Worm (Caenorhabditis elegans): Measurements from ENCODE around the gene slc-17.7.

The slc-17.7 gene

ce11 chrV:9218214-9218613 lies 48.1 kb downstream of the slc-17.7 start:
- TF ChIP-seq klf-2 (GFP tag; conservative IDR thresholded peaks at IDR 0.05) (no peak), flt-1 (GFP tag; IDR thresholded peaks at IDR 0.05) (no peak), cog-1 (tag; optimal IDR thresholded peaks at IDR 0.05) (no peak), ztf-23 (GFP tag; IDR thresholded peaks at IDR 0.05) (no peak), T22C8.4 (GFP tag; IDR thresholded peaks at IDR 0.05) (no peak), tab-1 (GFP tag; IDR thresholded peaks at IDR 0.05) (no peak), ztf-29 (GFP tag; IDR thresholded peaks at IDR 0.05) (no peak), med-1 (GFP tag; optimal IDR thresholded peaks at IDR 0.05; ENCODE audit: insufficient read depth) (no peak), ref-1 (GFP tag; conservative IDR thresholded peaks at IDR 0.05) (no peak)

DNA sequence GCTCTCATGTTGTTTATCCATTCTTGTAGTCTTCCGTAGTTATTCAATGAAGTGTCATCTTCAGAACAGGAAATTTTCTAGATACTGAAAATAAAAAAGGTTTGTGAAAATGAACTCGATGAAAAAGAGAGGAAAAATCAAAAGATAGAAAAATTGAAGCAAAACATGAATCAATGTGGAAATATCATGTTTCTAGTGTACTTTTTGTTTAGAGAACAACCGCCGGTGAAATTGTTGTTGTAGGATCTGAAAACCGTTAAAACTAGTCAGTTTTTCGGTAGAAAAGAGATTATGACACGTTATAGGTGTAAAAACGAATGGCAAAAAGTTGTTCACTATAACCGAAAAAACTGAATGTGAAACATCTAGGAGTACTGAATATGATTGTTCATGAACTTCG lies 49.1 kb downstream of the slc-17.7 start, which contains the start of gene pacs-1:
TSS of gene pacs-1 (minus strand) at position 101 of the 400 bp plus-strand sequence.
- TF ChIP-seq tab-1 (GFP tag; IDR thresholded peaks at IDR 0.05) (no peak), ztf-23 (GFP tag; IDR thresholded peaks at IDR 0.05) (no peak), cog-1 (tag; optimal IDR thresholded peaks at IDR 0.05) (no peak), ztf-29 (GFP tag; IDR thresholded peaks at IDR 0.05) (no peak), ref-1 (GFP tag; conservative IDR thresholded peaks at IDR 0.05) (no peak), flt-1 (GFP tag; IDR thresholded peaks at IDR 0.05) (no peak), med-1 (GFP tag; optimal IDR thresholded peaks at IDR 0.05; ENCODE audit: insufficient read depth) (no peak), T22C8.4 (GFP tag; IDR thresholded peaks at IDR 0.05) (no peak), klf-2 (GFP tag; conservative IDR thresholded peaks at IDR 0.05) (no peak)

All from whole organism, midembryonic.